Worm (Caenorhabditis elegans) whole organism, late embryonic: ENCODE results near the gene F28G4.4.

Experiments used
- Y22D7AL.16 ChIP-seq: sonication (generic microtip); optimal IDR thresholded peaks from 2 replicates; lab custom pipeline; 2016; ENCODE audit warnings: missing genetic modification characterization, missing compliant biosample characterization
- ama-1 ChIP-seq: fragments of 150-350 bp; optimal IDR thresholded peaks from 2 replicates; lab custom pipeline; 2014
- ceh-45 ChIP-seq: fragments of 200-800 bp; sonication (Bioruptor generic); IDR thresholded peaks from 2 replicates; pipeline ENCODE4 v1.3.6; 2022; ENCODE audit warnings: missing genetic modification reagents, missing genetic modification characterization, missing compliant biosample characterization
- ceh-9 ChIP-seq: sonication (generic microtip); optimal IDR thresholded peaks from 2 replicates; lab custom pipeline; 2016; ENCODE audit warnings: mild to moderate bottlenecking, missing genetic modification characterization, inconsistent platforms, missing compliant biosample characterization
- ets-4 ChIP-seq: sonication (generic microtip); optimal IDR thresholded peaks from 2 replicates; lab custom pipeline; 2016; ENCODE audit warnings: missing genetic modification characterization, missing compliant biosample characterization
- fkh-10 ChIP-seq: fragments of 150-350 bp; optimal IDR thresholded peaks from 2 replicates; lab custom pipeline; 2014; ENCODE audit warnings: missing biosample characterization, missing genetic modification reagents, missing genetic modification characterization
- hlh-6 ChIP-seq: sonication (generic microtip); optimal IDR thresholded peaks from 2 replicates; lab custom pipeline; 2016; ENCODE audit warnings: missing genotype, missing genetic modification characterization, missing compliant biosample characterization
- nfya-1 ChIP-seq: sonication (generic microtip); optimal IDR thresholded peaks from 2 replicates; lab custom pipeline; 2017; ENCODE audit warnings: missing genetic modification characterization, mild to moderate bottlenecking, missing compliant biosample characterization, antibody characterized with exemption, moderate library complexity
- nhr-11 ChIP-seq: fragments of 150-350 bp; optimal IDR thresholded peaks from 2 replicates; lab custom pipeline; 2014; ENCODE audit warnings: missing biosample characterization, missing genetic modification characterization
- pha-2 ChIP-seq: sonication (generic microtip); optimal IDR thresholded peaks from 2 replicates; lab custom pipeline; 2017; ENCODE audit warnings: mild to moderate bottlenecking, missing genetic modification characterization, missing compliant biosample characterization
- sox-4 ChIP-seq: sonication (generic microtip); optimal IDR thresholded peaks from 2 replicates; lab custom pipeline; 2017; ENCODE audit warnings: mild to moderate bottlenecking, missing genetic modification characterization, inconsistent platforms, missing compliant biosample characterization

DNA sequence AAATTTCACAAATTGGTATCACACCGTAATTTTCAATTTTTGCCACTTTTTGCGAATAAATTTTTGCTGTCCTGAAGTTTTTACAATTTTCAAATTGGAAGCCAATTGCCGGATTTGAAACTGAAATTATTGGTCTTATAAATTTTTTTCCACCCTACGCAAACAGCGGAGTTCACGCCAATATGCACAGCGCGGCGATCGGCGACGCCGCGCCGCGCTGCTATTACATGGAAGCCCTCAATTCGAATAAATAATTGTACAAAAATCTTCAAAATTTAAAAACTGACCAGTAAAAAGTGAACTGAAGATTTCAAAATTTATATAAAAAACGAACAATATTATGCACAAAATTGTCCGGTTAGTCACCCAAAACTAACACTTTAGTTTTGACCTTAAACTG lies 14.1 kb upstream of the F28G4.4 start:
- TF ChIP-seq hlh-6 (tag; lab: Kevin White, UChicago) (no peak), Y22D7AL.16 (tag; lab: Kevin White, UChicago) (no peak), pha-2 (tag; lab: Kevin White, UChicago) (no peak), ama-1 (lab: Kevin White, UChicago) (no peak), ceh-45 (no peak), ceh-9 (tag; lab: Kevin White, UChicago) (no peak), nfya-1 (no peak), nhr-11 (no peak), sox-4 (no peak), fkh-10 (GFP tag; lab: Kevin White, UChicago) (no peak), ets-4 (tag; lab: Kevin White, UChicago) (no peak)
